Fruit fly (Drosophila melanogaster) whole organism, embryonic: ENCODE data around the gene Ppcs.

Source experiments
- Atf3 ChIP-seq: fragments of 200-800 bp; sonication (Bioruptor generic); optimal IDR thresholded peaks from 3 replicates; lab custom pipeline; 2016; ENCODE audit warnings: missing biosample characterization, missing genetic modification characterization
- Bdp1 ChIP-seq: fragments of 200-800 bp; sonication (Bioruptor generic); optimal IDR thresholded peaks from 3 replicates; lab custom pipeline; 2016; ENCODE audit warnings: missing biosample characterization, missing genetic modification characterization
- CG10565 ChIP-seq: fragments of 200-800 bp; sonication (Bioruptor generic); optimal IDR thresholded peaks from 3 replicates; lab custom pipeline; 2016; ENCODE audit warnings: missing biosample characterization, mild to moderate bottlenecking, missing genetic modification characterization
- CG11247 ChIP-seq: fragments of 200-800 bp; sonication (Bioruptor generic); IDR thresholded peaks from 2 replicates; pipeline ENCODE4 v1.3.6; 2022; ENCODE audit warnings: missing biosample characterization, missing genetic modification characterization
- CG11560 ChIP-seq: fragments of 200-800 bp; sonication (Bioruptor generic); IDR thresholded peaks from 3 replicates; pipeline ENCODE4 v1.3.6; 2022; ENCODE audit warnings: missing biosample characterization, missing genetic modification characterization
- CG13287 ChIP-seq: fragments of 200-800 bp; sonication (Bioruptor generic); IDR thresholded peaks from 2 replicates; pipeline ENCODE4 v1.3.6; 2022; ENCODE audit warnings: missing biosample characterization, missing genetic modification characterization; ENCODE audit not compliant: partially characterized antibody
- CG15696 ChIP-seq: fragments of 200-800 bp; sonication (Bioruptor generic); optimal IDR thresholded peaks from 2 replicates; lab custom pipeline; 2019; ENCODE audit warnings: missing biosample characterization, mild to moderate bottlenecking, missing genetic modification characterization, moderate library complexity
- CG16813 ChIP-seq: fragments of 200-800 bp; sonication (Bioruptor generic); IDR thresholded peaks from 3 replicates; pipeline ENCODE4 v1.3.6; 2022; ENCODE audit warnings: missing biosample characterization, missing genetic modification characterization; ENCODE audit not compliant: partially characterized antibody
- CG17359 ChIP-seq: fragments of 200-800 bp; sonication (Bioruptor generic); optimal IDR thresholded peaks from 3 replicates; lab custom pipeline; 2018; ENCODE audit warnings: missing biosample characterization, mild to moderate bottlenecking, missing genetic modification characterization, moderate library complexity
- CG17612 ChIP-seq: fragments of 200-800 bp; sonication (Bioruptor generic); IDR thresholded peaks from 2 replicates; pipeline ENCODE4 v1.3.6; 2022; ENCODE audit warnings: missing biosample characterization, missing genetic modification characterization
- CG2678 ChIP-seq: fragments of 200-800 bp; sonication (Bioruptor generic); optimal IDR thresholded peaks from 3 replicates; lab custom pipeline; 2019; ENCODE audit warnings: missing biosample characterization, mild to moderate bottlenecking, missing genetic modification characterization, moderate library complexity
- CG3995 ChIP-seq: fragments of 200-800 bp; sonication (Bioruptor generic); optimal IDR thresholded peaks from 3 replicates; lab custom pipeline; 2016; ENCODE audit warnings: missing biosample characterization, missing genetic modification characterization
- CG42726 ChIP-seq: fragments of 200-800 bp; sonication (Bioruptor generic); IDR thresholded peaks from 2 replicates; pipeline ENCODE4 v1.3.6; 2022; ENCODE audit warnings: missing biosample characterization, missing genetic modification characterization; ENCODE audit not compliant: partially characterized antibody
- CG6254 ChIP-seq: fragments of 200-800 bp; sonication (Bioruptor generic); optimal IDR thresholded peaks from 3 replicates; lab custom pipeline; 2017; ENCODE audit warnings: mild to moderate bottlenecking, missing biosample characterization, missing genetic modification reagents, missing genetic modification characterization
- CG6765 ChIP-seq: fragments of 200-800 bp; sonication (Bioruptor generic); optimal IDR thresholded peaks from 3 replicates; lab custom pipeline; 2017; ENCODE audit warnings: missing biosample characterization, mild to moderate bottlenecking, missing genetic modification characterization
- CG6791 ChIP-seq: fragments of 200-800 bp; sonication (Bioruptor generic); IDR thresholded peaks from 3 replicates; pipeline ENCODE4 v1.3.6; 2022; ENCODE audit warnings: missing biosample characterization, missing genetic modification characterization; ENCODE audit not compliant: partially characterized antibody
- CG7745 ChIP-seq: fragments of 200-800 bp; sonication (Bioruptor generic); optimal IDR thresholded peaks from 2 replicates; lab custom pipeline; 2018; ENCODE audit warnings: missing biosample characterization, mild to moderate bottlenecking, missing genetic modification characterization, moderate library complexity
- CG8089 ChIP-seq: fragments of 200-800 bp; sonication (Bioruptor generic); optimal IDR thresholded peaks from 3 replicates; lab custom pipeline; 2016; ENCODE audit warnings: missing biosample characterization, missing genetic modification characterization
- CG9876 ChIP-seq: fragments of 200-800 bp; sonication (Bioruptor generic); optimal IDR thresholded peaks from 2 replicates; lab custom pipeline; 2016; ENCODE audit warnings: missing biosample characterization, missing genetic modification characterization
- D ChIP-seq, 2 experiments: fragments of 200-800 bp in 1 of 2; fragments of >200 bp in 1 of 2; sonication (Bioruptor generic) in 1 of 2; optimal IDR thresholded peaks; 2 replicates in 1 of 2; 3 replicates in 1 of 2; lab custom pipeline; 2017; ENCODE audit warnings: mild to moderate bottlenecking in 1 of 2, missing biosample characterization in 1 of 2, missing genetic modification characterization in 1 of 2, missing genetic modification reagents in 1 of 2
- Dip2 ChIP-seq: fragments of 200-800 bp; sonication (Bioruptor generic); IDR thresholded peaks from 2 replicates; pipeline ENCODE4 v1.3.6; 2022; ENCODE audit warnings: missing biosample characterization, missing genetic modification characterization
- Doc2 ChIP-seq: fragments of 200-800 bp; sonication (Bioruptor generic); IDR thresholded peaks from 2 replicates; pipeline ENCODE4 v1.3.6; 2022; ENCODE audit warnings: missing biosample characterization, missing genetic modification characterization
- Dp ChIP-seq: fragments of 200-800 bp; sonication (Bioruptor generic); optimal IDR thresholded peaks from 2 replicates; lab custom pipeline; 2018; ENCODE audit warnings: missing biosample characterization, mild to moderate bottlenecking, missing genetic modification characterization, moderate library complexity
- Drgx ChIP-seq: fragments of 200-800 bp; sonication (Bioruptor generic); IDR thresholded peaks from 2 replicates; pipeline ENCODE4 v1.3.6; 2022; ENCODE audit warnings: missing biosample characterization, missing genetic modification characterization
- H15 ChIP-seq: fragments of 200-800 bp; sonication (Bioruptor generic); IDR thresholded peaks from 3 replicates; pipeline ENCODE4 v1.3.6; 2022; ENCODE audit warnings: missing biosample characterization, missing genetic modification characterization
- HHEX ChIP-seq: fragments of 200-800 bp; sonication (Bioruptor generic); optimal IDR thresholded peaks from 3 replicates; lab custom pipeline; 2017; ENCODE audit warnings: missing biosample characterization, mild to moderate bottlenecking, missing genetic modification characterization, missing genetic modification reagents
- Lim3 ChIP-seq: fragments of 200-800 bp; sonication (Bioruptor generic); IDR thresholded peaks from 2 replicates; pipeline ENCODE4 v1.3.6; 2022; ENCODE audit warnings: missing biosample characterization, missing genetic modification characterization
- MESR4 ChIP-seq: fragments of 200-800 bp; sonication (Bioruptor generic); optimal IDR thresholded peaks from 2 replicates; lab custom pipeline; 2018; ENCODE audit warnings: missing biosample characterization, mild to moderate bottlenecking, missing genetic modification characterization, moderate library complexity
- chm ChIP-seq: fragments of 200-800 bp; sonication (Bioruptor generic); IDR thresholded peaks from 2 replicates; pipeline ENCODE4 v1.3.6; 2022; ENCODE audit warnings: missing biosample characterization, missing genetic modification characterization
- croc ChIP-seq: fragments of 200-800 bp; sonication (Bioruptor generic); conservative IDR thresholded peaks from 3 replicates; pipeline ENCODE4 v1.3.6; 2022; ENCODE audit warnings: missing biosample characterization, missing genetic modification characterization
- danr ChIP-seq: fragments of 200-800 bp; sonication (Bioruptor generic); IDR thresholded peaks from 2 replicates; pipeline ENCODE4 v1.3.6; 2022; ENCODE audit warnings: missing biosample characterization, missing genetic modification characterization
- dmrt99B ChIP-seq: fragments of 200-800 bp; sonication (Bioruptor generic); optimal IDR thresholded peaks from 2 replicates; lab custom pipeline; 2018; ENCODE audit warnings: missing biosample characterization, mild to moderate bottlenecking, missing genetic modification characterization, moderate library complexity
- dpn ChIP-seq, 2 experiments: fragments of 200-800 bp; sonication (Bioruptor generic); optimal IDR thresholded peaks; 3 replicates each; lab custom pipeline; 2016; ENCODE audit warnings: missing biosample characterization in 2 of 2, missing genetic modification characterization in 2 of 2
- dysf ChIP-seq: fragments of 200-800 bp; sonication (Bioruptor generic); IDR thresholded peaks from 3 replicates; pipeline ENCODE4 v1.3.6; 2022; ENCODE audit warnings: missing biosample characterization, missing genetic modification characterization
- eve ChIP-seq, 2 experiments: fragments of >200 bp; optimal IDR thresholded peaks; 2 replicates each; lab custom pipeline; 2017; ENCODE audit warnings: missing biosample characterization in 2 of 2, missing genetic modification characterization in 2 of 2
- fd102C ChIP-seq: fragments of 200-800 bp; sonication (Bioruptor generic); optimal IDR thresholded peaks from 2 replicates; lab custom pipeline; 2018; ENCODE audit warnings: missing biosample characterization, mild to moderate bottlenecking, missing genetic modification characterization, moderate library complexity
- ftz-f1 ChIP-seq: fragments of 200-800 bp; sonication (Bioruptor generic); optimal IDR thresholded peaks from 2 replicates; lab custom pipeline; 2016; ENCODE audit warnings: missing biosample characterization, missing genetic modification characterization
- gcm ChIP-seq: fragments of 200-800 bp; sonication (Bioruptor generic); optimal IDR thresholded peaks from 2 replicates; lab custom pipeline; 2019; ENCODE audit warnings: missing biosample characterization, mild to moderate bottlenecking, missing genetic modification characterization, moderate library complexity
- hkb ChIP-seq, 2 experiments: fragments of 200-800 bp in 1 of 2; fragments of >200 bp in 1 of 2; sonication (Bioruptor generic) in 1 of 2; IDR thresholded peaks in 1 of 2; optimal IDR thresholded peaks in 1 of 2; 2 replicates each; pipeline versions ENCODE4 v1.3.6 to Lab custom; 2017 to 2022; ENCODE audit warnings: missing biosample characterization in 1 of 2, missing genetic modification characterization in 1 of 2
- insv ChIP-seq, 2 experiments: fragments of 200-800 bp; sonication (Bioruptor generic); optimal IDR thresholded peaks; 3 replicates each; lab custom pipeline; 2016 to 2018; ENCODE audit warnings: missing biosample characterization in 2 of 2, missing genetic modification characterization in 2 of 2
- jing ChIP-seq: fragments of 200-800 bp; sonication (Bioruptor generic); optimal IDR thresholded peaks from 2 replicates; lab custom pipeline; 2018; ENCODE audit warnings: missing biosample characterization, mild to moderate bottlenecking, missing genetic modification characterization
- odd ChIP-seq: fragments of 200-800 bp; sonication (Bioruptor generic); optimal IDR thresholded peaks from 2 replicates; lab custom pipeline; 2017; ENCODE audit warnings: missing biosample characterization, mild to moderate bottlenecking, missing genetic modification characterization
- pita ChIP-seq: fragments of 200-800 bp; sonication (Bioruptor generic); optimal IDR thresholded peaks from 2 replicates; lab custom pipeline; 2017; ENCODE audit warnings: missing biosample characterization, mild to moderate bottlenecking, missing genetic modification characterization
- psq ChIP-seq: fragments of 200-800 bp; sonication (Bioruptor generic); optimal IDR thresholded peaks from 2 replicates; lab custom pipeline; 2017; ENCODE audit warnings: missing biosample characterization, missing genetic modification characterization
- shn ChIP-seq: fragments of 200-800 bp; sonication (Bioruptor generic); optimal IDR thresholded peaks from 3 replicates; lab custom pipeline; 2016; ENCODE audit warnings: missing biosample characterization, missing genetic modification characterization
- ssp ChIP-seq: fragments of 200-800 bp; sonication (Bioruptor generic); IDR thresholded peaks from 2 replicates; pipeline ENCODE4 v1.3.6; 2022; ENCODE audit warnings: missing biosample characterization, missing genetic modification characterization
- tap ChIP-seq: fragments of 200-800 bp; optimal IDR thresholded peaks from 3 replicates; lab custom pipeline; 2019; ENCODE audit warnings: missing biosample characterization, mild to moderate bottlenecking, missing genetic modification characterization, moderate library complexity
- vfl ChIP-seq: fragments of 200-800 bp; sonication (Bioruptor generic); optimal IDR thresholded peaks from 2 replicates; lab custom pipeline; 2016; ENCODE audit warnings: missing biosample characterization, missing genetic modification characterization

The Ppcs gene

dm6 chr3R:19162135-19162616 lies 14.5 kb upstream of the Ppcs start, which contains the start of the genes CG42359 and Nsun5 (continued):
- TF ChIP-seq CG6791 (GFP tag; lab: Robert Waterston, UW) (peak; percentile 86), Bdp1 (GFP tag; lab: Kevin White, UChicago) (peak; percentile 82), shn (GFP tag; lab: Kevin White, UChicago) (peak; percentile 91), CG17612 (GFP tag; lab: Robert Waterston, UW) (peak; percentile 83), chm (GFP tag; lab: Robert Waterston, UW) (peak; percentile 90), CG16813 (GFP tag; lab: Robert Waterston, UW) (peak; percentile 90), CG42726 (peak; percentile 76), CG2678 (tag; lab: Kevin White, UChicago) (peak; percentile 89), CG15696 (tag; lab: Kevin White, UChicago) (peak; percentile 85), dpn (GFP tag; optimal IDR thresholded peaks at IDR 0.05; lab: Kevin White, UChicago) (peak; percentile 93 to 95), pita (GFP tag; lab: Kevin White, UChicago) (no peak), danr (GFP tag; lab: Robert Waterston, UW) (peak; percentile 62; the same call in 1 of the 2 replicates), Lim3 (GFP tag; lab: Robert Waterston, UW) (no peak), Dp (peak; percentile 95), Drgx (GFP tag; lab: Robert Waterston, UW) (peak; percentile 76), Doc2 (GFP tag; lab: Robert Waterston, UW) (0 out of 2 replicates have a peak, but pooled peaks have one; percentile 32), CG11247 (GFP tag; lab: Robert Waterston, UW) (peak; percentile 84), gcm (GFP tag; lab: Kevin White, UChicago) (peak; percentile 71), CG7745 (peak; percentile 26), insv (GFP tag; optimal IDR thresholded peaks at IDR 0.05; lab: Kevin White, UChicago) (peak in 1 of 2 experiments; percentile 59), tap (tag; lab: Kevin White, UChicago) (peak; percentile 81), vfl (GFP tag; lab: Kevin White, UChicago) (peak; percentile 89), CG6765 (GFP tag; lab: Kevin White, UChicago) (peak; percentile 65), CG17359 (tag; lab: Kevin White, UChicago) (peak; percentile 90), D (optimal IDR thresholded peaks at IDR 0.05; lab: Kevin White, UChicago) (no peak), D (GFP tag; optimal IDR thresholded peaks at IDR 0.05; lab: Kevin White, UChicago) (peak; percentile 79), H15 (peak; percentile 85; the same call in 2 of the 3 replicates), CG10565 (peak; percentile 46), jing (GFP tag; lab: Kevin White, UChicago) (peak; percentile 75), hkb (optimal IDR thresholded peaks at IDR 0.05; lab: Kevin White, UChicago) (peak; percentile 94), hkb (GFP tag; IDR thresholded peaks at IDR 0.05; lab: Robert Waterston, UW) (peak; percentile 88), HHEX (GFP tag; lab: Kevin White, UChicago) (peak; percentile 84), ssp (GFP tag; lab: Robert Waterston, UW) (peak; percentile 81), CG13287 (GFP tag; lab: Robert Waterston, UW) (peak; percentile 97), CG11560 (tag; lab: Robert Waterston, UW) (peak; percentile 94), MESR4 (GFP tag; lab: Kevin White, UChicago) (peak; percentile 93), dysf (GFP tag; lab: Robert Waterston, UW) (peak; percentile 87), odd (GFP tag; lab: Kevin White, UChicago) (peak; percentile 7), CG8089 (GFP tag; lab: Kevin White, UChicago) (peak; percentile 85), fd102C (no peak), psq (peak; percentile 67), CG9876 (GFP tag; lab: Kevin White, UChicago) (peak; percentile 87), CG6254 (peak; percentile 83), Atf3 (GFP tag; lab: Kevin White, UChicago) (peak; percentile 82), Dip2 (GFP tag; lab: Robert Waterston, UW) (no peak), croc (GFP tag; lab: Robert Waterston, UW) (peak; percentile 70), dmrt99B (tag; lab: Kevin White, UChicago) (peak; percentile 81), CG3995 (GFP tag; lab: Kevin White, UChicago) (peak; percentile 80), ftz-f1 (GFP tag; lab: Kevin White, UChicago) (peak; percentile 98), eve (GFP tag; optimal IDR thresholded peaks at IDR 0.05; lab: Kevin White, UChicago) (no peak)
